Fruit fly (Drosophila melanogaster) whole organism, embryonic: ENCODE data around the gene lwr.
A peak's percentile ranks its signal among the peaks of the same experiment; 100 is the strongest.

Experiments
- Ada2b ChIP-seq: fragments of 200-800 bp; sonication (Bioruptor generic); IDR thresholded peaks from 2 replicates; pipeline ENCODE4 v1.3.6; 2022; ENCODE audit warnings: missing biosample characterization, missing genetic modification characterization
- BEAF-32 ChIP-seq: fragments of 200-800 bp; sonication (Bioruptor generic); optimal IDR thresholded peaks from 3 replicates; lab custom pipeline; 2017; ENCODE audit warnings: missing biosample characterization, missing genetic modification characterization, mild to moderate bottlenecking, moderate library complexity, missing genetic modification reagents
- CG10565 ChIP-seq: fragments of 200-800 bp; sonication (Bioruptor generic); optimal IDR thresholded peaks from 3 replicates; lab custom pipeline; 2016; ENCODE audit warnings: missing biosample characterization, mild to moderate bottlenecking, missing genetic modification characterization
- CG11247 ChIP-seq: fragments of 200-800 bp; sonication (Bioruptor generic); IDR thresholded peaks from 2 replicates; pipeline ENCODE4 v1.3.6; 2022; ENCODE audit warnings: missing biosample characterization, missing genetic modification characterization
- CG12104 ChIP-seq: fragments of 200-800 bp; sonication (Bioruptor generic); optimal IDR thresholded peaks from 3 replicates; lab custom pipeline; 2016; ENCODE audit warnings: missing biosample characterization, missing genetic modification characterization
- CG12219 ChIP-seq: fragments of 200-800 bp; sonication (Bioruptor generic); optimal IDR thresholded peaks from 3 replicates; lab custom pipeline; 2018; ENCODE audit warnings: missing biosample characterization, mild to moderate bottlenecking, missing genetic modification characterization
- CG14965 ChIP-seq: fragments of 200-800 bp; sonication (Bioruptor generic); optimal IDR thresholded peaks from 2 replicates; lab custom pipeline; 2016; ENCODE audit warnings: missing biosample characterization, missing genetic modification characterization, borderline replicate concordance
- CG18764 ChIP-seq: fragments of 200-800 bp; sonication (Bioruptor generic); optimal IDR thresholded peaks from 3 replicates; lab custom pipeline; 2016; ENCODE audit warnings: missing biosample characterization, missing genetic modification characterization
- CG30403 ChIP-seq: fragments of 200-800 bp; sonication (Bioruptor generic); optimal IDR thresholded peaks from 3 replicates; lab custom pipeline; 2016; ENCODE audit warnings: missing biosample characterization, missing genetic modification characterization
- CG33557 ChIP-seq: fragments of 200-800 bp; sonication (Bioruptor generic); optimal IDR thresholded peaks from 2 replicates; lab custom pipeline; 2019; ENCODE audit warnings: missing biosample characterization, mild to moderate bottlenecking, missing genetic modification characterization, moderate library complexity
- CG34376 ChIP-seq: fragments of 200-800 bp; sonication (Bioruptor generic); optimal IDR thresholded peaks from 2 replicates; lab custom pipeline; 2018; ENCODE audit warnings: missing biosample characterization, mild to moderate bottlenecking, missing genetic modification characterization
- CG3838 ChIP-seq: fragments of 200-800 bp; sonication (Bioruptor generic); optimal IDR thresholded peaks from 3 replicates; lab custom pipeline; 2016; ENCODE audit warnings: missing biosample characterization, missing genetic modification characterization
- CG4707 ChIP-seq: fragments of 200-800 bp; sonication (Bioruptor generic); optimal IDR thresholded peaks from 2 replicates; lab custom pipeline; 2018; ENCODE audit warnings: missing biosample characterization, mild to moderate bottlenecking, missing genetic modification characterization, moderate library complexity
- CG6689 ChIP-seq: fragments of 200-800 bp; sonication (Bioruptor generic); IDR thresholded peaks from 2 replicates; pipeline ENCODE4 v1.3.6; 2022; ENCODE audit warnings: missing biosample characterization, missing genetic modification characterization
- CG8089 ChIP-seq: fragments of 200-800 bp; sonication (Bioruptor generic); optimal IDR thresholded peaks from 3 replicates; lab custom pipeline; 2016; ENCODE audit warnings: missing biosample characterization, missing genetic modification characterization
- Dip3 ChIP-seq: fragments of 200-800 bp; sonication (Bioruptor generic); optimal IDR thresholded peaks from 3 replicates; lab custom pipeline; 2016; ENCODE audit warnings: missing biosample characterization, missing genetic modification characterization
- Fer2 ChIP-seq: fragments of 200-800 bp; sonication (Bioruptor generic); optimal IDR thresholded peaks from 2 replicates; lab custom pipeline; 2018; ENCODE audit warnings: missing biosample characterization, mild to moderate bottlenecking, missing genetic modification characterization, moderate library complexity
- HHEX ChIP-seq: fragments of 200-800 bp; sonication (Bioruptor generic); optimal IDR thresholded peaks from 3 replicates; lab custom pipeline; 2017; ENCODE audit warnings: missing biosample characterization, mild to moderate bottlenecking, missing genetic modification characterization, missing genetic modification reagents
- HLH54F ChIP-seq: fragments of 200-800 bp; sonication (Bioruptor generic); optimal IDR thresholded peaks from 3 replicates; lab custom pipeline; 2016; ENCODE audit warnings: missing biosample characterization, missing genetic modification characterization
- Hmx ChIP-seq: fragments of 200-800 bp; sonication (Bioruptor generic); optimal IDR thresholded peaks from 2 replicates; lab custom pipeline; 2016; ENCODE audit warnings: missing biosample characterization, missing genetic modification characterization
- Lim3 ChIP-seq: fragments of 200-800 bp; sonication (Bioruptor generic); IDR thresholded peaks from 2 replicates; pipeline ENCODE4 v1.3.6; 2022; ENCODE audit warnings: missing biosample characterization, missing genetic modification characterization
- MTF-1 ChIP-seq: fragments of 200-800 bp; sonication (Bioruptor generic); optimal IDR thresholded peaks from 2 replicates; lab custom pipeline; 2018; ENCODE audit warnings: missing biosample characterization, mild to moderate bottlenecking, missing genetic modification characterization, borderline replicate concordance
- Mrtf ChIP-seq: fragments of 200-800 bp; sonication (Bioruptor generic); IDR thresholded peaks from 3 replicates; pipeline ENCODE4 v1.3.6; 2022; ENCODE audit warnings: missing biosample characterization, missing genetic modification characterization
- Sin3A ChIP-seq: fragments of >200 bp; optimal IDR thresholded peaks from 2 replicates; lab custom pipeline; 2018
- Ssrp ChIP-seq: fragments of 200-800 bp; sonication (Bioruptor generic); optimal IDR thresholded peaks from 2 replicates; lab custom pipeline; 2018; ENCODE audit warnings: missing biosample characterization, mild to moderate bottlenecking, missing genetic modification characterization, moderate library complexity
- al ChIP-seq: fragments of 200-800 bp; sonication (Bioruptor generic); IDR thresholded peaks from 2 replicates; pipeline ENCODE4 v1.3.6; 2022; ENCODE audit warnings: missing biosample characterization, missing genetic modification characterization
- bigmax ChIP-seq: fragments of 200-800 bp; sonication (Bioruptor generic); optimal IDR thresholded peaks from 2 replicates; lab custom pipeline; 2018; ENCODE audit warnings: missing biosample characterization, mild to moderate bottlenecking, missing genetic modification characterization
- btn ChIP-seq: fragments of 200-800 bp; sonication (Bioruptor generic); optimal IDR thresholded peaks from 2 replicates; lab custom pipeline; 2016; ENCODE audit warnings: missing biosample characterization, missing genetic modification characterization
- cad ChIP-seq: fragments of >200 bp; optimal IDR thresholded peaks from 2 replicates; lab custom pipeline; 2017; ENCODE audit warnings: missing biosample characterization, missing genetic modification characterization
- ci ChIP-seq: fragments of 200-800 bp; sonication (Bioruptor generic); IDR thresholded peaks from 3 replicates; pipeline ENCODE4 v1.3.6; 2022; ENCODE audit warnings: missing biosample characterization, missing genetic modification characterization
- cwo ChIP-seq: fragments of 200-800 bp; sonication (Bioruptor generic); optimal IDR thresholded peaks from 3 replicates; lab custom pipeline; 2017; ENCODE audit warnings: missing biosample characterization, missing genetic modification characterization, mild to moderate bottlenecking, moderate library complexity, missing genetic modification reagents
- dm ChIP-seq: fragments of 200-800 bp; sonication (Bioruptor generic); optimal IDR thresholded peaks from 3 replicates; lab custom pipeline; 2016; ENCODE audit warnings: missing biosample characterization, missing genetic modification characterization
- fd64A ChIP-seq: fragments of 200-800 bp; sonication (Bioruptor generic); optimal IDR thresholded peaks from 3 replicates; lab custom pipeline; 2018; ENCODE audit warnings: missing biosample characterization, mild to moderate bottlenecking, missing genetic modification characterization
- fru ChIP-seq: fragments of >200 bp; optimal IDR thresholded peaks from 2 replicates; lab custom pipeline; 2017
- gce ChIP-seq: fragments of 200-800 bp; sonication (Bioruptor generic); IDR thresholded peaks from 3 replicates; pipeline ENCODE4 v1.3.6; 2022; ENCODE audit warnings: missing biosample characterization, missing genetic modification characterization
- gsb-n ChIP-seq: fragments of 200-800 bp; sonication (Bioruptor generic); optimal IDR thresholded peaks from 3 replicates; lab custom pipeline; 2018; ENCODE audit warnings: missing biosample characterization, mild to moderate bottlenecking, missing genetic modification characterization
- insv ChIP-seq, 2 experiments: fragments of 200-800 bp; sonication (Bioruptor generic); optimal IDR thresholded peaks; 3 replicates each; lab custom pipeline; 2016 to 2018; ENCODE audit warnings: missing biosample characterization in 2 of 2, missing genetic modification characterization in 2 of 2
- jing ChIP-seq: fragments of 200-800 bp; sonication (Bioruptor generic); optimal IDR thresholded peaks from 2 replicates; lab custom pipeline; 2018; ENCODE audit warnings: missing biosample characterization, mild to moderate bottlenecking, missing genetic modification characterization
- maf-S ChIP-seq: fragments of 200-800 bp; sonication (Bioruptor generic); optimal IDR thresholded peaks from 2 replicates; lab custom pipeline; 2016; ENCODE audit warnings: missing biosample characterization, missing genetic modification characterization
- mld ChIP-seq: fragments of 200-800 bp; sonication (Bioruptor generic); IDR thresholded peaks from 3 replicates; pipeline ENCODE4 v1.3.6; 2022; ENCODE audit warnings: missing biosample characterization, missing genetic modification characterization; ENCODE audit not compliant: partially characterized antibody
- nau ChIP-seq: fragments of 200-800 bp; sonication (Bioruptor generic); optimal IDR thresholded peaks from 3 replicates; lab custom pipeline; 2017; ENCODE audit warnings: missing biosample characterization, mild to moderate bottlenecking, missing genetic modification characterization, missing genetic modification reagents
- odd ChIP-seq: fragments of 200-800 bp; sonication (Bioruptor generic); optimal IDR thresholded peaks from 2 replicates; lab custom pipeline; 2017; ENCODE audit warnings: missing biosample characterization, mild to moderate bottlenecking, missing genetic modification characterization
- pan ChIP-seq, 4 experiments: fragments of >200 bp in 3 of 4; fragments of 200-800 bp in 1 of 4; sonication (Bioruptor generic) in 1 of 4; optimal IDR thresholded peaks in 3 of 4; IDR thresholded peaks in 1 of 4; 2 replicates each; pipeline versions ENCODE4 v1.3.6 to Lab custom; 2017 to 2022; ENCODE audit warnings: missing biosample characterization in 2 of 4, missing genetic modification characterization in 2 of 4, mixed read lengths in 1 of 4
- ro ChIP-seq: fragments of 200-800 bp; sonication (Bioruptor generic); IDR thresholded peaks from 2 replicates; pipeline ENCODE4 v1.3.6; 2022; ENCODE audit warnings: missing biosample characterization, missing genetic modification characterization
- sim ChIP-seq: fragments of 200-800 bp; sonication (Bioruptor generic); IDR thresholded peaks from 2 replicates; pipeline ENCODE4 v1.3.6; 2022; ENCODE audit warnings: missing biosample characterization, missing genetic modification characterization
- slp2 ChIP-seq: fragments of 200-800 bp; sonication (Bioruptor generic); optimal IDR thresholded peaks from 2 replicates; lab custom pipeline; 2016; ENCODE audit warnings: missing biosample characterization, missing genetic modification characterization
- tll ChIP-seq, 2 experiments: fragments of 200-800 bp in 1 of 2; fragments of >200 bp in 1 of 2; sonication (Bioruptor generic) in 1 of 2; optimal IDR thresholded peaks; 2 replicates each; lab custom pipeline; 2017 to 2019; ENCODE audit warnings: missing biosample characterization in 2 of 2, missing genetic modification characterization in 2 of 2, mild to moderate bottlenecking in 1 of 2, moderate library complexity in 1 of 2
- ttk ChIP-seq: fragments of 200-800 bp; sonication (Bioruptor generic); IDR thresholded peaks from 2 replicates; pipeline ENCODE4 v2.1.2; 2022; ENCODE audit warnings: missing biosample characterization, missing genetic modification characterization
- tx ChIP-seq: fragments of 200-800 bp; sonication (Bioruptor generic); optimal IDR thresholded peaks from 2 replicates; lab custom pipeline; 2016; ENCODE audit warnings: missing biosample characterization, missing genetic modification characterization
- wor ChIP-seq: fragments of 200-800 bp; sonication (Bioruptor generic); IDR thresholded peaks from 2 replicates; pipeline ENCODE4 v1.3.6; 2022; ENCODE audit warnings: missing biosample characterization, missing genetic modification characterization
- zfh2 ChIP-seq: fragments of 200-800 bp; sonication (Bioruptor generic); optimal IDR thresholded peaks from 2 replicates; lab custom pipeline; 2016; ENCODE audit warnings: missing biosample characterization, missing genetic modification characterization

Gene lwr

dm6 chr2L:540572-541210, 1.7 kb downstream of the lwr start (continued):
- no peak for TF ChIP-seq Ada2b (GFP tag; lab: Robert Waterston, UW)
- no peak for TF ChIP-seq CG18764
- no peak for TF ChIP-seq zfh2 (GFP tag; lab: Kevin White, UChicago)
- no peak for TF ChIP-seq CG12104 (GFP tag; lab: Kevin White, UChicago)
- TF ChIP-seq CG3838 (GFP tag; lab: Kevin White, UChicago): no peak
- no peak for TF ChIP-seq Hmx (GFP tag; lab: Kevin White, UChicago)
- TF ChIP-seq fd64A (GFP tag; lab: Kevin White, UChicago): no peak
- TF ChIP-seq jing: no peak
- no peak for TF ChIP-seq Dip3 (GFP tag; lab: Kevin White, UChicago)
- TF ChIP-seq insv (GFP tag; optimal IDR thresholded peaks at IDR 0.05; lab: Kevin White, UChicago): peak in 1 of 2 experiments; percentile 43
- TF ChIP-seq sim: 0 out of 2 replicates have a peak, but pooled peaks have one; percentile 21
- no peak for TF ChIP-seq slp2
- TF ChIP-seq pan (optimal IDR thresholded peaks at IDR 0.05; lab: Kevin White, UChicago): no peak
- TF ChIP-seq pan (GFP tag; optimal IDR thresholded peaks at IDR 0.05 in 1 of 2, IDR thresholded peaks at IDR 0.05 in 1 of 2): no peak
- TF ChIP-seq HHEX (GFP tag; lab: Kevin White, UChicago): no peak
- no peak for TF ChIP-seq wor (GFP tag; lab: Robert Waterston, UW)
- TF ChIP-seq CG12219 (GFP tag; lab: Kevin White, UChicago): peak; percentile 30
- no peak for TF ChIP-seq nau (GFP tag; lab: Kevin White, UChicago)
- peak; percentile 58; the same call in 2 of the 3 replicates for TF ChIP-seq ci (GFP tag; lab: Robert Waterston, UW)
- no peak for TF ChIP-seq bigmax
- TF ChIP-seq cad (GFP tag; lab: Kevin White, UChicago): no peak
- no peak for TF ChIP-seq maf-S
- no peak for TF ChIP-seq tx (GFP tag; lab: Kevin White, UChicago)
- TF ChIP-seq CG11247: no peak
- TF ChIP-seq tll (GFP tag; optimal IDR thresholded peaks at IDR 0.05; lab: Kevin White, UChicago): no peak
- peak; percentile 58; the same call in 1 of the 3 replicates for TF ChIP-seq gce (GFP tag; lab: Robert Waterston, UW)
- TF ChIP-seq Fer2 (tag; lab: Kevin White, UChicago): no peak
- no peak for TF ChIP-seq ttk (GFP tag; lab: Robert Waterston, UW)
- TF ChIP-seq BEAF-32: peak; percentile 39
- no peak for TF ChIP-seq fru
- TF ChIP-seq dm (GFP tag; lab: Kevin White, UChicago): peak; percentile 63
- no peak for TF ChIP-seq btn (GFP tag; lab: Kevin White, UChicago)
- TF ChIP-seq CG10565 (GFP tag; lab: Kevin White, UChicago): no peak
- TF ChIP-seq odd: no peak
- TF ChIP-seq HLH54F (GFP tag; lab: Kevin White, UChicago): no peak
- TF ChIP-seq Lim3: no peak
- no peak for TF ChIP-seq MTF-1 (GFP tag; lab: Kevin White, UChicago)
- TF ChIP-seq cwo (GFP tag; lab: Kevin White, UChicago): no peak
- no peak for TF ChIP-seq Ssrp
- TF ChIP-seq CG14965 (GFP tag; lab: Kevin White, UChicago): no peak
- no peak for TF ChIP-seq CG4707
- no peak for TF ChIP-seq al (GFP tag; lab: Robert Waterston, UW)
- TF ChIP-seq CG8089: no peak
- TF ChIP-seq CG34376 (GFP tag; lab: Kevin White, UChicago): peak; percentile 79
- no peak for TF ChIP-seq Mrtf (GFP tag; lab: Robert Waterston, UW)
- TF ChIP-seq Sin3A (lab: Kevin White, UChicago): peak; percentile 21
- no peak for TF ChIP-seq ro (GFP tag; lab: Robert Waterston, UW)
- no peak for TF ChIP-seq CG30403 (GFP tag; lab: Kevin White, UChicago)
- peak; percentile 65 for TF ChIP-seq gsb-n (tag; lab: Kevin White, UChicago)
- TF ChIP-seq mld: peak; percentile 66; the same call in 1 of the 3 replicates
- no peak for TF ChIP-seq CG6689 (GFP tag; lab: Robert Waterston, UW)
- TF ChIP-seq CG33557 (GFP tag; lab: Kevin White, UChicago): peak; percentile 62
